Worm (Caenorhabditis elegans) whole organism, L4 larva: ENCODE measurements around the gene C05E4.15.

Source experiments
- D1046.2 ChIP-seq: fragments of 200-800 bp; sonication (Bioruptor generic); IDR thresholded peaks from 2 replicates; pipeline ENCODE4 v1.3.6; 2022; ENCODE audit warnings: missing genetic modification characterization, missing compliant biosample characterization
- ama-1 ChIP-seq: fragments of 150-350 bp; optimal IDR thresholded peaks from 2 replicates; lab custom pipeline; 2014; ENCODE audit warnings: inconsistent platforms, mixed read lengths
- dpl-1 ChIP-seq: fragments of 150-350 bp; optimal IDR thresholded peaks from 2 replicates; lab custom pipeline; 2014; ENCODE audit warnings: missing biosample characterization, missing genetic modification reagents, missing genetic modification characterization
- mdl-1 ChIP-seq, 2 experiments: fragments of 150-350 bp in 1 of 2; sonication (generic microtip) in 1 of 2; optimal IDR thresholded peaks; 2 replicates each; lab custom pipeline; 2014 to 2017; ENCODE audit warnings: missing biosample characterization in 2 of 2, missing genetic modification characterization in 2 of 2
- nhr-237 ChIP-seq: sonication (generic microtip); optimal IDR thresholded peaks from 2 replicates; lab custom pipeline; 2017; ENCODE audit warnings: missing biosample characterization, missing genetic modification characterization
- snpc-4 ChIP-seq: fragments of 150-350 bp; optimal IDR thresholded peaks from 2 replicates; lab custom pipeline; 2014; ENCODE audit warnings: missing biosample characterization, missing genetic modification characterization

- TF ChIP-seq nhr-237 (tag; lab: Kevin White, UChicago) (no peak), dpl-1 (GFP tag; lab: Kevin White, UChicago) (peak; percentile 96), mdl-1 (tag; optimal IDR thresholded peaks at IDR 0.05; lab: Kevin White, UChicago) (peak in 1 of 2 experiments; percentile 54), D1046.2 (no peak), ama-1 (lab: Kevin White, UChicago) (no peak), snpc-4 (no peak)
These were observed 12.1 kb upstream of the C05E4.15 start, which contains the start of gene sti-1 for ce11 chrV:773256-773655.
